Fruit fly (Drosophila melanogaster) whole organism, prepupa: ENCODE results near the gene CG10646.

Experiments
- Blimp-1 ChIP-seq: fragments of 200-800 bp; sonication (Bioruptor generic); optimal IDR thresholded peaks from 3 replicates; lab custom pipeline; 2017; ENCODE audit warnings: missing biosample characterization, missing genetic modification characterization, mild to moderate bottlenecking, moderate library complexity, missing genetic modification reagents
- CG15336 ChIP-seq: fragments of 200-800 bp; sonication (Bioruptor generic); IDR thresholded peaks from 2 replicates; pipeline ENCODE4 v1.3.6; 2022; ENCODE audit warnings: missing biosample characterization, missing genetic modification characterization
- CG1621 ChIP-seq: fragments of 200-800 bp; sonication (Bioruptor generic); optimal IDR thresholded peaks from 3 replicates; lab custom pipeline; 2018; ENCODE audit warnings: missing biosample characterization, mild to moderate bottlenecking, missing genetic modification characterization
- CG16779 ChIP-seq: fragments of 200-800 bp; sonication (Bioruptor generic); optimal IDR thresholded peaks from 3 replicates; lab custom pipeline; 2017; ENCODE audit warnings: missing biosample characterization, mild to moderate bottlenecking, missing genetic modification characterization
- CG32006 ChIP-seq: fragments of 200-800 bp; sonication (Bioruptor generic); optimal IDR thresholded peaks from 3 replicates; lab custom pipeline; 2017; ENCODE audit warnings: missing biosample characterization, mild to moderate bottlenecking, missing genetic modification characterization
- CG6808 ChIP-seq: fragments of 200-800 bp; sonication (Bioruptor generic); optimal IDR thresholded peaks from 3 replicates; lab custom pipeline; 2017; ENCODE audit warnings: missing biosample characterization, missing genetic modification characterization, mild to moderate bottlenecking, moderate library complexity, missing genetic modification reagents
- Eip78C ChIP-seq: fragments of 200-800 bp; sonication (Bioruptor generic); peaks from one replicate; lab custom pipeline; 2016; ENCODE audit warnings: missing biosample characterization, missing genetic modification characterization
- Hr39 ChIP-seq: fragments of 200-800 bp; sonication (Bioruptor generic); optimal IDR thresholded peaks from 2 replicates; lab custom pipeline; 2016; ENCODE audit warnings: missing biosample characterization, missing genetic modification characterization
- esn ChIP-seq: fragments of 200-800 bp; sonication (Bioruptor generic); optimal IDR thresholded peaks from 2 replicates; lab custom pipeline; 2016; ENCODE audit warnings: missing biosample characterization, mild to moderate bottlenecking, missing genetic modification characterization, moderate library complexity
- pdm3 ChIP-seq: fragments of 200-800 bp; sonication (Bioruptor generic); optimal IDR thresholded peaks from 3 replicates; lab custom pipeline; 2016; ENCODE audit warnings: missing biosample characterization, missing genetic modification characterization
- salr ChIP-seq, 2 experiments: fragments of 200-800 bp; sonication (Bioruptor generic); optimal IDR thresholded peaks; 3 replicates each; lab custom pipeline; 2016 to 2018; ENCODE audit warnings: missing biosample characterization in 2 of 2, missing genetic modification characterization in 2 of 2, mild to moderate bottlenecking in 1 of 2
- svp ChIP-seq: fragments of 200-800 bp; sonication (Bioruptor generic); peaks from one replicate; lab custom pipeline; 2016; ENCODE audit warnings: missing biosample characterization, missing genetic modification characterization

The CG10646 gene

dm6 chr3L:12455034-12455433, 48.7 kb downstream of the CG10646 start (continued):
- TF ChIP-seq CG15336 (GFP tag; lab: Robert Waterston, UW) (no peak), Blimp-1 (GFP tag; lab: Kevin White, UChicago) (no peak), svp (GFP tag; lab: Kevin White, UChicago) (peak; percentile 56), CG1621 (no peak), esn (GFP tag; lab: Kevin White, UChicago) (peak; percentile 4), CG32006 (peak; percentile 49), CG16779 (tag; lab: Kevin White, UChicago) (no peak), salr (GFP tag; optimal IDR thresholded peaks at IDR 0.05; lab: Kevin White, UChicago) (peak in 1 of 2 experiments; percentile 21), pdm3 (GFP tag; lab: Kevin White, UChicago) (peak; percentile 24)

dm6 chr3L:12453529-12453928, 50.2 kb downstream of the CG10646 start:
- TF ChIP-seq CG6808 (GFP tag; lab: Kevin White, UChicago) = no peak
- peak; percentile 45 for TF ChIP-seq Eip78C (GFP tag; lab: Kevin White, UChicago)
- TF ChIP-seq Hr39 = no peak
